Worm (Caenorhabditis elegans) whole organism, L3 larva: ENCODE data around the gene mrpl-42.

Source experiments
- R02D3.7 ChIP-seq: fragments of 150-350 bp; optimal IDR thresholded peaks from 2 replicates; lab custom pipeline; 2014; ENCODE audit warnings: missing biosample characterization, missing genetic modification characterization
- ZK546.5 ChIP-seq: sonication (generic microtip); optimal IDR thresholded peaks from 2 replicates; lab custom pipeline; 2017; ENCODE audit warnings: missing biosample characterization, missing genetic modification characterization
- ceh-28 ChIP-seq: fragments of 150-350 bp; optimal IDR thresholded peaks from 2 replicates; lab custom pipeline; 2014; ENCODE audit warnings: missing biosample characterization, missing genetic modification reagents, missing genetic modification characterization
- ceh-9 ChIP-seq: sonication (generic microtip); optimal IDR thresholded peaks from 2 replicates; lab custom pipeline; 2018; ENCODE audit warnings: missing biosample characterization, missing genetic modification characterization
- egl-27 ChIP-seq: sonication (generic microtip); optimal IDR thresholded peaks from 4 replicates; lab custom pipeline; 2017; ENCODE audit warnings: missing biosample characterization, missing genetic modification reagents, missing genetic modification characterization
- eor-1 ChIP-seq, 2 experiments: fragments of 150-350 bp; optimal IDR thresholded peaks; 2 replicates each; lab custom pipeline; 2014 to 2018; ENCODE audit warnings: missing biosample characterization in 2 of 2, missing genetic modification characterization in 2 of 2
- fkh-10 ChIP-seq: sonication (generic microtip); optimal IDR thresholded peaks from 2 replicates; lab custom pipeline; 2017; ENCODE audit warnings: missing biosample characterization, missing genetic modification reagents, missing genetic modification characterization
- hmg-11 ChIP-seq: sonication (generic microtip); optimal IDR thresholded peaks from 2 replicates; lab custom pipeline; 2016; ENCODE audit warnings: missing genetic modification characterization, missing compliant biosample characterization
- mdl-1 ChIP-seq: fragments of 150-350 bp; optimal IDR thresholded peaks from 2 replicates; lab custom pipeline; 2014; ENCODE audit warnings: missing biosample characterization, missing genetic modification characterization
- nhr-23 ChIP-seq: fragments of 150-350 bp; optimal IDR thresholded peaks from 2 replicates; lab custom pipeline; 2014; ENCODE audit warnings: missing biosample characterization, missing genetic modification reagents, missing genetic modification characterization
- nhr-43 ChIP-seq: sonication (generic microtip); optimal IDR thresholded peaks from 2 replicates; lab custom pipeline; 2016; ENCODE audit warnings: mild to moderate bottlenecking, missing genetic modification characterization, missing compliant biosample characterization; ENCODE audit not compliant: poor library complexity, severe bottlenecking
- pha-4 ChIP-seq: fragments of 150-350 bp; optimal IDR thresholded peaks from 2 replicates; lab custom pipeline; 2014; ENCODE audit warnings: missing biosample characterization, missing genetic modification reagents, missing genetic modification characterization
- pqm-1 ChIP-seq: fragments of 150-350 bp; optimal IDR thresholded peaks from 2 replicates; lab custom pipeline; 2017; ENCODE audit warnings: missing biosample characterization, missing genetic modification characterization, inconsistent platforms
- sea-2 ChIP-seq: fragments of 150-350 bp; sonication (generic microtip); optimal IDR thresholded peaks from 4 replicates; lab custom pipeline; 2014; ENCODE audit warnings: missing biosample characterization, missing genetic modification reagents, missing genetic modification characterization
- skn-1 ChIP-seq: fragments of 150-350 bp; optimal IDR thresholded peaks from 2 replicates; lab custom pipeline; 2014; ENCODE audit warnings: missing biosample characterization, missing genetic modification characterization
- tbx-2 ChIP-seq: sonication (generic microtip); optimal IDR thresholded peaks from 2 replicates; lab custom pipeline; 2016; ENCODE audit warnings: mild to moderate bottlenecking, missing genetic modification characterization, missing compliant biosample characterization
- zag-1 ChIP-seq: fragments of 150-350 bp; optimal IDR thresholded peaks from 2 replicates; lab custom pipeline; 2014; ENCODE audit warnings: missing biosample characterization, missing genetic modification characterization

Gene mrpl-42

DNA sequence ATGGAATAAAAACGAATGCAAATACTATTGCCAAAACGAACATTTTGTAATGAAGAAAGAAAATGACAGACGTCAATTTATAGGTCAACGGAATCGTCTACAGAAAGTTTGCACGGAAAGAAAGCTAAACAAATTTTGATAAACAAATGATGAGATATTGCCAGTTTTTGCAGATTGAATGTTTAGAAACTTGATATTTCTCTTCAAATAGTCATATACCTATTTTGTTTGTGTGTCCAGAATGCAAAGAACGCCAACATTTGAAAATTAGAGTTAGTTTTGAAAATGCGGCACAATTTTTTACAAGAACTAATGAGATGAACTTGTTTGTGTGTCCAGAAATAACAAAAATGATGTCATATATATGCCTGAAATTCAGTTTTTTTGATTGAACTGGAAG is 49.0 kb downstream of the mrpl-42 start, which contains the start of gene Y73F4A.1:
Y73F4A.1 (minus strand) TSS at position 101 of the 400 bp plus-strand sequence.
- TF ChIP-seq skn-1 (tag; lab: Kevin White, UChicago), result no peak
- TF ChIP-seq fkh-10 (GFP tag; lab: Kevin White, UChicago), result no peak
- no peak for TF ChIP-seq hmg-11 (tag; lab: Kevin White, UChicago)
- TF ChIP-seq nhr-43 (tag; lab: Kevin White, UChicago), result no peak
- no peak for TF ChIP-seq nhr-23 (tag; lab: Kevin White, UChicago)
- no peak for TF ChIP-seq tbx-2
- no peak for TF ChIP-seq R02D3.7 (tag; lab: Kevin White, UChicago)
- TF ChIP-seq mdl-1, result no peak
- TF ChIP-seq ceh-9 (tag; lab: Kevin White, UChicago), result no peak
- TF ChIP-seq ceh-28, result no peak
- no peak for TF ChIP-seq eor-1 (tag; optimal IDR thresholded peaks at IDR 0.05; lab: Kevin White, UChicago)
- TF ChIP-seq sea-2 (GFP tag; lab: Kevin White, UChicago), result no peak
- no peak for TF ChIP-seq zag-1 (tag; lab: Kevin White, UChicago)
- TF ChIP-seq pha-4, result no peak
- no peak for TF ChIP-seq egl-27
- no peak for TF ChIP-seq pqm-1 (tag; lab: Kevin White, UChicago)
- no peak for TF ChIP-seq ZK546.5 (tag; lab: Kevin White, UChicago)
